Fruit fly (Drosophila melanogaster) whole organism, pupa: ENCODE results near the gene CG15725.
A peak's percentile ranks its signal among the peaks of the same experiment; 100 is the strongest.

Source experiments
- CG14655 ChIP-seq: fragments of 200-800 bp; sonication (Bioruptor generic); optimal IDR thresholded peaks from 3 replicates; lab custom pipeline; 2017; ENCODE audit warnings: mild to moderate bottlenecking, missing biosample characterization, missing genetic modification reagents, missing genetic modification characterization
- CG32121 ChIP-seq: fragments of 200-800 bp; sonication (Bioruptor generic); IDR thresholded peaks from 2 replicates; pipeline ENCODE4 v1.3.6; 2022; ENCODE audit warnings: missing biosample characterization, missing genetic modification characterization
- CG34367 ChIP-seq: fragments of 200-800 bp; sonication (Bioruptor generic); optimal IDR thresholded peaks from 2 replicates; lab custom pipeline; 2018; ENCODE audit warnings: missing biosample characterization, mild to moderate bottlenecking, missing genetic modification characterization
- EcR ChIP-seq: fragments of 200-800 bp; sonication (Bioruptor generic); optimal IDR thresholded peaks from 3 replicates; lab custom pipeline; 2019; ENCODE audit warnings: missing biosample characterization, missing genetic modification characterization, mild to moderate bottlenecking, moderate library complexity, missing genetic modification reagents
- gl ChIP-seq: fragments of 200-800 bp; sonication (Bioruptor generic); optimal IDR thresholded peaks from 2 replicates; lab custom pipeline; 2018; ENCODE audit warnings: missing biosample characterization, mild to moderate bottlenecking, missing genetic modification characterization
- rn ChIP-seq: fragments of 200-800 bp; sonication (Bioruptor generic); IDR thresholded peaks from 2 replicates; pipeline ENCODE4 v1.3.6; 2022; ENCODE audit warnings: missing biosample characterization, missing genetic modification characterization

dm6 chrX:12732486-12732885 is 26.8 kb downstream of the CG15725 start:
- TF ChIP-seq rn (GFP tag; lab: Robert Waterston, UW) (no peak), EcR (GFP tag; lab: Kevin White, UChicago) (no peak), CG14655 (GFP tag; lab: Kevin White, UChicago) (no peak), CG34367 (tag; lab: Kevin White, UChicago) (no peak), gl (no peak), CG32121 (GFP tag; lab: Robert Waterston, UW) (0 out of 2 replicates have a peak, but pooled peaks have one; percentile 16)
